Worm (Caenorhabditis elegans) whole organism, midembryonic: ENCODE data around the gene pnk-4.

Source experiments
- T22C8.4 ChIP-seq: fragments of 200-800 bp; sonication (Bioruptor generic); IDR thresholded peaks from 2 replicates; pipeline ENCODE4 v1.3.6; 2022; ENCODE audit warnings: missing genetic modification characterization, missing compliant biosample characterization
- cog-1 ChIP-seq: sonication (generic microtip); optimal IDR thresholded peaks from 2 replicates; lab custom pipeline; 2016; ENCODE audit warnings: missing genetic modification characterization, missing compliant biosample characterization
- med-1 ChIP-seq: sonication (generic microtip); optimal IDR thresholded peaks from 2 replicates; lab custom pipeline; 2017; ENCODE audit warnings: missing genetic modification characterization, mild to moderate bottlenecking, missing compliant biosample characterization, antibody characterized with exemption, missing genetic modification reagents; ENCODE audit not compliant: insufficient read depth
- tab-1 ChIP-seq: fragments of 200-800 bp; sonication (Bioruptor generic); IDR thresholded peaks from 2 replicates; pipeline ENCODE4 v1.3.6; 2022; ENCODE audit warnings: missing genetic modification characterization, missing compliant biosample characterization
- ztf-23 ChIP-seq: fragments of 200-800 bp; sonication (Bioruptor generic); IDR thresholded peaks from 2 replicates; pipeline ENCODE4 v1.3.6; 2022; ENCODE audit warnings: missing genetic modification reagents, missing genetic modification characterization, missing compliant biosample characterization

- TF ChIP-seq cog-1 (no peak), ztf-23 (GFP tag; lab: Robert Waterston, UW) (no peak), med-1 (GFP tag; lab: Kevin White, UChicago) (no peak), T22C8.4 (GFP tag; lab: Robert Waterston, UW) (no peak), tab-1 (GFP tag; lab: Robert Waterston, UW) (no peak)
Observed at ce11 chrX:5043887-5044286, 43.8 kb upstream of the pnk-4 start, which contains the start of gene Y64H9A.2.
